Worm (Caenorhabditis elegans): ENCODE data around the gene itsn-1.

The itsn-1 gene

DNA sequence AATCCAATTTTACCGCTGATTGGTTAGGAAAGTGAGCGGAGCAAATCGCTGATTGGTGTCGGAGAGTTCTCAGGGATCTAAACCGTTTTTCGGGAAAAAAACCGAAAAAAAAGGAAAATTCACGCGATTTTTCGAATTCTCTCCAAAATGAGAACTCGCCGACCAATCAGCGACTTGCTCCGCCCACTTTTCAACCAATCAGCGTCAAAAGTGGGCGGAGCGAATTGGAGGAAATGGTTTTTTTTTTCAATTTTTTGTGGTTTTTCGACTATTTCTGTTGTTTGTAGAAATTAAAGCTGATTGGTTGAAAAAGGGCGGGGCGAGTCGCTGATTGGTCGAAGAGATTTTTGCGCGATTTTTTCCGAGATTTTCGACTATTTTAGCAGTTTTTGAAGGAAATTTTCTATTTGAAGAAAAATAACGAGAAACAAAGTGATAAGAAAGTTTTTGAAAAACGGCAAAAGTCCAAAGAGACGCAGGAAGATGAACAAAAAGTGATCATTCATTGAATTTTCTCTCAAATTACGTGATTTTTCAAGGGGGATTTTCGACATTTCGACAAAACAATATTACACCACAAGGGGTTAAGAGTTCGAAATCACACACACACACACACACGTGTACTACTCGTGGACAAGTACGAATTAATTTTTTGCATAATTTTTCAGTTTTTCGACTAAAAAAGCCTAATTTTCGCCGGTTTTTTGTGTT is 18.7 kb upstream of the itsn-1 start:
- TF ChIP-seq nhr-6 (tag; optimal IDR thresholded peaks at IDR 0.05) (no peak), tag-97 (GFP tag; IDR thresholded peaks at IDR 0.05) (no peak), snpc-4 (tag; optimal IDR thresholded peaks at IDR 0.05) (no peak), Y75B8A.6 (GFP tag; IDR thresholded peaks at IDR 0.05) (no peak), nhr-28 (tag; optimal IDR thresholded peaks at IDR 0.05) (peak; percentile 4), D1046.2 (GFP tag; IDR thresholded peaks at IDR 0.05) (no peak), unc-130 (GFP tag; optimal IDR thresholded peaks at IDR 0.05) (no peak), ZK337.2 (GFP tag; IDR thresholded peaks at IDR 0.05) (no peak), unc-39 (tag; optimal IDR thresholded peaks at IDR 0.05) (no peak), madf-9 (GFP tag; conservative IDR thresholded peaks at IDR 0.05) (no peak), ctbp-1 (GFP tag; IDR thresholded peaks at IDR 0.05) (no peak), hmg-1.1 (GFP tag; IDR thresholded peaks at IDR 0.05) (no peak), vab-7 (GFP tag; IDR thresholded peaks at IDR 0.05) (no peak), aly-2 (tag; optimal IDR thresholded peaks at IDR 0.05) (no peak), daf-16 (GFP tag; optimal IDR thresholded peaks at IDR 0.05) (no peak), daf-16 (tag; optimal IDR thresholded peaks at IDR 0.05) (peak; percentile 16), php-3 (GFP tag; IDR thresholded peaks at IDR 0.05) (no peak), aha-1 (tag) (peak; percentile 88), tra-1 (GFP tag; IDR thresholded peaks at IDR 0.05) (no peak), F10B5.3 (tag; optimal IDR thresholded peaks at IDR 0.05) (no peak), hlh-30 (tag; optimal IDR thresholded peaks at IDR 0.05; ENCODE audit: insufficient read depth) (peak; percentile 30), duxl-1 (tag; optimal IDR thresholded peaks at IDR 0.05; ENCODE audit: poor library complexity) (no peak), ztf-11 (tag; optimal IDR thresholded peaks at IDR 0.05) (no peak), Y105C5A.15 (GFP tag; IDR thresholded peaks at IDR 0.05) (no peak), ces-1 (GFP tag; optimal IDR thresholded peaks at IDR 0.05) (no peak), mes-2 (tag; optimal IDR thresholded peaks at IDR 0.05; ENCODE audit: poor library complexity, severe bottlenecking) (no peak), nhr-102 (tag; optimal IDR thresholded peaks at IDR 0.05) (no peak), zag-1 (tag; optimal IDR thresholded peaks at IDR 0.05) (no peak), spr-1 (tag; optimal IDR thresholded peaks at IDR 0.05) (no peak), ztf-7 (tag; optimal IDR thresholded peaks at IDR 0.05) (no peak), hif-1 (tag; optimal IDR thresholded peaks at IDR 0.05) (peak in 1 of 2 experiments; percentile 70), ZK546.5 (tag; optimal IDR thresholded peaks at IDR 0.05) (no peak), lin-38 (GFP tag; IDR thresholded peaks at IDR 0.05) (no peak)

ce11 chrIV:17103116-17103515 is 16.4 kb upstream of the itsn-1 start:
- TF ChIP-seq pqm-1 (tag; optimal IDR thresholded peaks at IDR 0.05) (no peak), php-3 (GFP tag; IDR thresholded peaks at IDR 0.05) (no peak), duxl-1 (tag; optimal IDR thresholded peaks at IDR 0.05; ENCODE audit: poor library complexity) (no peak), zip-11 (GFP tag; IDR thresholded peaks at IDR 0.05) (no peak), unc-62 (GFP tag; optimal IDR thresholded peaks at IDR 0.05 in 1 of 2) (peak in 1 of 2 experiments; percentile 50), unc-62 (tag; optimal IDR thresholded peaks at IDR 0.05) (no peak), nhr-48 (tag; optimal IDR thresholded peaks at IDR 0.05) (no peak), gei-8 (GFP tag; optimal IDR thresholded peaks at IDR 0.05) (no peak), lin-38 (GFP tag; IDR thresholded peaks at IDR 0.05) (no peak), lin-29 (GFP tag; IDR thresholded peaks at IDR 0.05) (no peak), mdt-29 (GFP tag; IDR thresholded peaks at IDR 0.05) (no peak), zfp-2 (tag; optimal IDR thresholded peaks at IDR 0.05) (no peak), T20F7.1 (GFP tag; optimal IDR thresholded peaks at IDR 0.05) (no peak), ceh-28 (tag; optimal IDR thresholded peaks at IDR 0.05) (no peak), aha-1 (tag) (peak; percentile 77), ceh-62 (tag; optimal IDR thresholded peaks at IDR 0.05) (no peak)

Data from whole organism, L4 larva.